Worm (Caenorhabditis elegans) whole organism, L4/young adult: ENCODE measurements around the gene D2007.2.

Source experiments
- W03F9.2 ChIP-seq: fragments of 150-350 bp; optimal IDR thresholded peaks from 2 replicates; lab custom pipeline; 2014; ENCODE audit warnings: missing biosample characterization, missing genetic modification characterization
- dao-5 ChIP-seq: sonication (generic microtip); optimal IDR thresholded peaks from 2 replicates; lab custom pipeline; 2016; ENCODE audit warnings: missing genotype, missing genetic modification characterization, moderate library complexity, missing compliant biosample characterization
- him-1 ChIP-seq: sonication (generic microtip); optimal IDR thresholded peaks from 2 replicates; lab custom pipeline; 2016; ENCODE audit warnings: missing genotype, missing genetic modification reagents, missing genetic modification characterization, missing compliant biosample characterization

D2007.2 gene

DNA sequence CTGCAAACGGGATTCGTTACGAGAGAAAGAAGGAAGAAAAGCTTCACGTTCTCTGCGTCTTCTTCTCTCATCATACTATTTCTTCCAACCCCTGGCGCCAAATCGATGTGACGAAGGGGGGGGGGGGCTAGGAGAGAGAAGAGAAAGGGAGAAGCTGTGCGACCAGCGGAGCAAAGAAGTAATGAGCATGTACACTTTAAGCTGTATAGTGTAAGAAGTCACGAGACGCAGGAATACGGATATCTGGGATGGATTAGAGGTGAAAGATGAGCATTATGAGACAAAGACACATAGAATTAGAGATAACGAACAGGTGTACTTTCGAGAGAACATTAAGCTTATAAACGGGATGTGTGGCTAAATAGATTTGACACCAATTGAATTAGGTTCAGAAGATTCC, 53.0 kb downstream of the D2007.2 start:
- TF ChIP-seq dao-5 (tag; lab: Kevin White, UChicago) (no peak), W03F9.2 (tag; lab: Kevin White, UChicago) (peak; percentile 25), him-1 (tag; lab: Kevin White, UChicago) (peak; percentile 42)

DNA sequence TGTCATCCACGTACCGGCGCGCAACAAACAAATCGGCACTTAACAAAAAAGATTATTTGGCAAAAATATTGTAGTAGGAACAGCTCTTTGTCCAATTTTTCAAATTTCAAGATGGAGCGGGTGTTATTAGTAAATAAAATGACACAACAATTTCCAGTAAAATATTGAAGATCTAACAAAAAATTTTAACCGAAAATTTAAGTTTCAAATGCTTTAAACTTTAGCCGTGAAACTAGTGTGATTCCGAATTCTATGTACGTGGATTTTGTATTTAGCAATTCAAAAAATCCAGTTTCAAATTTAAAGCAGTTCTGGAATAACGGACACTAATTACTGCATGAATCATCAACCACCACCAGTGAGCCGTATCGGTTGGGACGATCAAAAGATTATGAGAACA, 54.0 kb downstream of the D2007.2 start, which contains the start of gene snb-5:
Gene snb-5 (plus strand): TSS at position 301 of the 400 bp plus-strand sequence.
- TF ChIP-seq W03F9.2 (tag; lab: Kevin White, UChicago), result no peak
- TF ChIP-seq him-1 (tag; lab: Kevin White, UChicago), result no peak
- no peak for TF ChIP-seq dao-5 (tag; lab: Kevin White, UChicago)
